Worm (Caenorhabditis elegans): ENCODE results near the gene Y110A2AL.6.
A peak's percentile ranks its signal among the peaks of the same experiment; 100 is the strongest.

Gene Y110A2AL.6

ce11 chrII:2841529-2841928, at the start of gene Y110A2AL.6:
TSS of gene Y110A2AL.6 (minus strand) at chrII:2841629.
- TF ChIP-seq dve-1 (tag; optimal IDR thresholded peaks at IDR 0.05) (no peak), ceh-2 (tag; optimal IDR thresholded peaks at IDR 0.05) (no peak), C08G9.2 (tag; optimal IDR thresholded peaks at IDR 0.05) (no peak), pax-1 (tag; optimal IDR thresholded peaks at IDR 0.05) (no peak), nhr-11 (tag; optimal IDR thresholded peaks at IDR 0.05) (no peak), ets-4 (tag; optimal IDR thresholded peaks at IDR 0.05) (no peak)

- TF ChIP-seq pag-3 (tag; optimal IDR thresholded peaks at IDR 0.05; ENCODE audit: borderline replicate concordance) (no peak), unc-42 (tag; optimal IDR thresholded peaks at IDR 0.05) (peak; percentile 70), dve-1 (tag; optimal IDR thresholded peaks at IDR 0.05) (no peak), elt-2 (tag; optimal IDR thresholded peaks at IDR 0.05) (peak; percentile 57), nfya-1 (tag; optimal IDR thresholded peaks at IDR 0.05) (peak; percentile 41), ceh-6 (GFP tag; optimal IDR thresholded peaks at IDR 0.05) (no peak), ceh-48 (tag; optimal IDR thresholded peaks at IDR 0.05) (peak; percentile 91), ceh-31 (tag; optimal IDR thresholded peaks at IDR 0.05) (peak; percentile 99), unc-55 (GFP tag; optimal IDR thresholded peaks at IDR 0.05) (peak; percentile 19), npax-4 (tag; optimal IDR thresholded peaks at IDR 0.05) (no peak), nhr-232 (tag; optimal IDR thresholded peaks at IDR 0.05) (no peak), nhr-11 (tag; optimal IDR thresholded peaks at IDR 0.05) (no peak), ceh-14 (tag; optimal IDR thresholded peaks at IDR 0.05) (peak; percentile 84), pros-1 (tag; optimal IDR thresholded peaks at IDR 0.05) (peak; percentile 45), ceh-19 (GFP tag; optimal IDR thresholded peaks at IDR 0.05) (no peak), fkh-6 (tag; optimal IDR thresholded peaks at IDR 0.05) (no peak), K09A11.1 (tag; optimal IDR thresholded peaks at IDR 0.05; ENCODE audit: insufficient read depth) (no peak), pqm-1 (tag; optimal IDR thresholded peaks at IDR 0.05) (no peak), mec-3 (tag; optimal IDR thresholded peaks at IDR 0.05; ENCODE audit: borderline replicate concordance) (peak; percentile 68), unc-3 (GFP tag; conservative IDR thresholded peaks at IDR 0.05) (peak; percentile 65), unc-3 (tag; optimal IDR thresholded peaks at IDR 0.05) (no peak), sox-2 (GFP tag; IDR thresholded peaks at IDR 0.05) (no peak), ahr-1 (tag; optimal IDR thresholded peaks at IDR 0.05) (peak; percentile 13), sdc-2 (tag; optimal IDR thresholded peaks at IDR 0.05) (no peak), tbx-7 (tag; optimal IDR thresholded peaks at IDR 0.05) (peak; percentile 94), hlh-30 (tag; optimal IDR thresholded peaks at IDR 0.05; ENCODE audit: insufficient read depth) (no peak), hlh-6 (tag; optimal IDR thresholded peaks at IDR 0.05) (peak; percentile 68), sox-4 (tag; optimal IDR thresholded peaks at IDR 0.05) (no peak), ama-1 (optimal IDR thresholded peaks at IDR 0.05) (no peak), F13H6.1 (tag; optimal IDR thresholded peaks at IDR 0.05) (peak; percentile 56), lim-6 (tag; optimal IDR thresholded peaks at IDR 0.05) (peak; percentile 92), madf-2 (tag; optimal IDR thresholded peaks at IDR 0.05) (peak; percentile 53), dmd-4 (tag; optimal IDR thresholded peaks at IDR 0.05; ENCODE audit: borderline replicate concordance) (peak; percentile 48), pat-9 (tag; optimal IDR thresholded peaks at IDR 0.05) (no peak), unc-86 (tag; optimal IDR thresholded peaks at IDR 0.05) (peak; percentile 13), gmeb-2 (tag; optimal IDR thresholded peaks at IDR 0.05) (no peak), hlh-8 (tag; optimal IDR thresholded peaks at IDR 0.05) (peak; percentile 79), syd-9 (tag; optimal IDR thresholded peaks at IDR 0.05) (no peak), rnt-1 (tag; optimal IDR thresholded peaks at IDR 0.05) (peak; percentile 92), fax-1 (tag; optimal IDR thresholded peaks at IDR 0.05) (peak; percentile 44), ceh-2 (tag; optimal IDR thresholded peaks at IDR 0.05) (peak; percentile 96), zip-5 (tag; optimal IDR thresholded peaks at IDR 0.05) (peak; percentile 76), ceh-18 (tag; optimal IDR thresholded peaks at IDR 0.05) (peak; percentile 57), ceh-34 (tag; optimal IDR thresholded peaks at IDR 0.05) (peak; percentile 46), hlh-15 (tag; optimal IDR thresholded peaks at IDR 0.05) (no peak), ceh-9 (tag; optimal IDR thresholded peaks at IDR 0.05) (no peak), C38D4.7 (GFP tag; optimal IDR thresholded peaks at IDR 0.05) (no peak)
Measured at ce11 chrII:2888957-2889630, 47.7 kb upstream of the Y110A2AL.6 start, which contains the start of gene pinn-1. TSS of gene pinn-1 (minus strand) at chrII:2889007.

Data from whole organism, late embryonic.